Worm (Caenorhabditis elegans) whole organism, L3 larva: ENCODE results near the gene T10D4.1.
"Not testable (repeated sequence)": the region's sequence is repeated elsewhere in the genome, so short reads cannot be mapped to it uniquely, and the experiment has no call there.

Experiments
- R02D3.7 ChIP-seq: fragments of 150-350 bp; optimal IDR thresholded peaks from 2 replicates; lab custom pipeline; 2014; ENCODE audit warnings: missing biosample characterization, missing genetic modification characterization
- aly-2 ChIP-seq: fragments of 150-350 bp; optimal IDR thresholded peaks from 2 replicates; lab custom pipeline; 2014; ENCODE audit warnings: missing biosample characterization, missing genetic modification characterization
- ama-1 ChIP-seq: fragments of 150-350 bp; optimal IDR thresholded peaks from 2 replicates; lab custom pipeline; 2018
- ceh-9 ChIP-seq: sonication (generic microtip); optimal IDR thresholded peaks from 2 replicates; lab custom pipeline; 2018; ENCODE audit warnings: missing biosample characterization, missing genetic modification characterization
- egl-27 ChIP-seq: sonication (generic microtip); optimal IDR thresholded peaks from 4 replicates; lab custom pipeline; 2017; ENCODE audit warnings: missing biosample characterization, missing genetic modification reagents, missing genetic modification characterization
- elt-2 ChIP-seq: sonication (generic microtip); optimal IDR thresholded peaks from 2 replicates; lab custom pipeline; 2016; ENCODE audit warnings: missing genetic modification reagents, mild to moderate bottlenecking, missing genetic modification characterization, missing compliant biosample characterization
- eor-1 ChIP-seq, 2 experiments: fragments of 150-350 bp; optimal IDR thresholded peaks; 2 replicates each; lab custom pipeline; 2014 to 2018; ENCODE audit warnings: missing biosample characterization in 2 of 2, missing genetic modification characterization in 2 of 2
- fkh-10 ChIP-seq: sonication (generic microtip); optimal IDR thresholded peaks from 2 replicates; lab custom pipeline; 2017; ENCODE audit warnings: missing biosample characterization, missing genetic modification reagents, missing genetic modification characterization
- fos-1 ChIP-seq: fragments of 150-350 bp; optimal IDR thresholded peaks from 2 replicates; lab custom pipeline; 2014; ENCODE audit warnings: missing biosample characterization, missing genetic modification characterization
- hmg-11 ChIP-seq: sonication (generic microtip); optimal IDR thresholded peaks from 2 replicates; lab custom pipeline; 2016; ENCODE audit warnings: missing genetic modification characterization, missing compliant biosample characterization
- jun-1 ChIP-seq: fragments of 150-350 bp; optimal IDR thresholded peaks from 2 replicates; lab custom pipeline; 2014; ENCODE audit warnings: missing biosample characterization, missing genetic modification reagents, missing genetic modification characterization
- lin-39 ChIP-seq: fragments of 150-350 bp; optimal IDR thresholded peaks from 2 replicates; lab custom pipeline; 2018; ENCODE audit warnings: missing biosample characterization, missing genetic modification reagents, missing genetic modification characterization
- lsy-12 ChIP-seq: sonication (generic microtip); optimal IDR thresholded peaks from 2 replicates; lab custom pipeline; 2016; ENCODE audit warnings: mild to moderate bottlenecking, missing genetic modification characterization, missing compliant biosample characterization
- mdl-1 ChIP-seq: fragments of 150-350 bp; optimal IDR thresholded peaks from 2 replicates; lab custom pipeline; 2014; ENCODE audit warnings: missing biosample characterization, missing genetic modification characterization
- nfya-1 ChIP-seq: sonication (generic microtip); optimal IDR thresholded peaks from 2 replicates; lab custom pipeline; 2017; ENCODE audit warnings: missing genetic modification characterization, mild to moderate bottlenecking, missing compliant biosample characterization, antibody characterized with exemption, moderate library complexity; ENCODE audit not compliant: insufficient read depth
- nhr-11 ChIP-seq: fragments of 150-350 bp; optimal IDR thresholded peaks from 2 replicates; lab custom pipeline; 2014; ENCODE audit warnings: missing biosample characterization, missing genetic modification characterization
- nhr-23 ChIP-seq: fragments of 150-350 bp; optimal IDR thresholded peaks from 2 replicates; lab custom pipeline; 2014; ENCODE audit warnings: missing biosample characterization, missing genetic modification reagents, missing genetic modification characterization
- nhr-237 ChIP-seq: fragments of 150-350 bp; optimal IDR thresholded peaks from 2 replicates; lab custom pipeline; 2014; ENCODE audit warnings: missing biosample characterization, missing genetic modification characterization
- nhr-25 ChIP-seq: sonication (generic microtip); optimal IDR thresholded peaks from 2 replicates; lab custom pipeline; 2017; ENCODE audit warnings: missing biosample characterization, missing genetic modification characterization
- nhr-28 ChIP-seq: fragments of 150-350 bp; optimal IDR thresholded peaks from 2 replicates; lab custom pipeline; 2014; ENCODE audit warnings: missing biosample characterization, missing genetic modification characterization
- nhr-67 ChIP-seq: fragments of 150-350 bp; optimal IDR thresholded peaks from 2 replicates; lab custom pipeline; 2014; ENCODE audit warnings: missing biosample characterization, missing genetic modification characterization
- nhr-76 ChIP-seq: fragments of 150-350 bp; sonication (generic microtip); optimal IDR thresholded peaks from 5 replicates; lab custom pipeline; 2014; ENCODE audit warnings: missing biosample characterization, missing genetic modification characterization
- nhr-77 ChIP-seq: fragments of 150-350 bp; optimal IDR thresholded peaks from 2 replicates; lab custom pipeline; 2014; ENCODE audit warnings: missing biosample characterization, missing genetic modification characterization
- pqm-1 ChIP-seq: fragments of 150-350 bp; optimal IDR thresholded peaks from 2 replicates; lab custom pipeline; 2017; ENCODE audit warnings: missing biosample characterization, missing genetic modification characterization, inconsistent platforms
- sea-2 ChIP-seq: fragments of 150-350 bp; sonication (generic microtip); optimal IDR thresholded peaks from 4 replicates; lab custom pipeline; 2014; ENCODE audit warnings: missing biosample characterization, missing genetic modification reagents, missing genetic modification characterization
- skn-1 ChIP-seq: fragments of 150-350 bp; optimal IDR thresholded peaks from 2 replicates; lab custom pipeline; 2014; ENCODE audit warnings: missing biosample characterization, missing genetic modification characterization
- unc-39 ChIP-seq: sonication (generic microtip); optimal IDR thresholded peaks from 4 replicates; lab custom pipeline; 2017; ENCODE audit warnings: missing biosample characterization, missing genetic modification characterization
- unc-62 ChIP-seq: fragments of 150-350 bp; sonication (generic microtip); optimal IDR thresholded peaks from 4 replicates; lab custom pipeline; 2014; ENCODE audit warnings: missing biosample characterization, missing genetic modification reagents, missing genetic modification characterization
- ztf-11 ChIP-seq: fragments of 150-350 bp; optimal IDR thresholded peaks from 2 replicates; lab custom pipeline; 2014; ENCODE audit warnings: missing biosample characterization, missing genetic modification characterization
- ztf-4 ChIP-seq: fragments of 150-350 bp; optimal IDR thresholded peaks from 2 replicates; lab custom pipeline; 2014; ENCODE audit warnings: missing biosample characterization, missing genetic modification characterization

Gene T10D4.1

ce11 chrII:3135293-3135692, 14.6 kb upstream of the T10D4.1 start:
- TF ChIP-seq nhr-25 (tag; lab: Kevin White, UChicago) (no peak), pqm-1 (tag; lab: Kevin White, UChicago) (no peak), nfya-1 (tag; lab: Kevin White, UChicago) (no peak), jun-1 (tag; lab: Kevin White, UChicago) (no peak), unc-39 (tag; lab: Kevin White, UChicago) (no peak), ztf-11 (tag; lab: Kevin White, UChicago) (no peak), nhr-28 (no peak), nhr-23 (tag; lab: Kevin White, UChicago) (no peak), R02D3.7 (tag; lab: Kevin White, UChicago) (no peak), lin-39 (tag; lab: Kevin White, UChicago) (no peak), unc-62 (GFP tag; lab: Kevin White, UChicago) (no peak), sea-2 (GFP tag; lab: Kevin White, UChicago) (no peak), egl-27 (tag; lab: Kevin White, UChicago) (no peak), hmg-11 (tag; lab: Kevin White, UChicago) (no peak), fkh-10 (no peak), skn-1 (tag; lab: Kevin White, UChicago) (no peak), lsy-12 (tag; lab: Kevin White, UChicago) (no peak), nhr-67 (no peak)

ce11 chrII:3137804-3138203, 12.1 kb upstream of the T10D4.1 start, which contains the start of gene sri-54:
Gene sri-54, minus strand, starts transcription at chrII:3137904.
- no peak for TF ChIP-seq fkh-10
- TF ChIP-seq mdl-1 = no peak
- no peak for TF ChIP-seq ceh-9 (tag; lab: Kevin White, UChicago)
- no peak for TF ChIP-seq nhr-77 (tag; lab: Kevin White, UChicago)
- TF ChIP-seq ztf-4 = no peak

DNA sequence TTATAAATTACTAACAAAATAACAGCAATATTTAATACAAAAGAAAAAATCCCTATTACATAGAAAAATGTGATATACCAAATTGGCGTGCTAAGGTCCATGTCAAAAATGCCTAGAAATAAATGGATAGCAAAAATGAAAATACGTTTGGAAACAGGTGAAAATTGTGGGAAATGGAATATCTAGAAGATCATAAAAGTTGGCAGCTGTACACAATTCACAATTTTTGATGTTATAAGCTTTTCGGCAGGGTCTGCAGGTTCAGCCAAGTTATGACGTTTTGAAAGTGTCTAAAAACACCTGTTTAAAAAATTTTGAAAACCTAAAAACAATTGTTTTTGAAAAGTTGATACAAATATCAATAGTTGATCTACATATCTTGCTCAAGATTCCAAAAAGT, 7.1 kb upstream of the T10D4.1 start, which contains the start of gene sri-42:
Gene sri-42 (minus strand): TSS at position 101 of the 400 bp plus-strand sequence.
- not testable (repeated sequence) for TF ChIP-seq nhr-237 (tag; lab: Kevin White, UChicago); ztf-11 (tag; lab: Kevin White, UChicago); eor-1 (tag; optimal IDR thresholded peaks at IDR 0.05; lab: Kevin White, UChicago)
- TF ChIP-seq, all 47 proteins: peak for 0; not testable (repeated sequence) for 47

ce11 chrII:3144552-3144951, 5.4 kb upstream of the T10D4.1 start, which contains the start of gene sri-43:
Gene sri-43, minus strand, starts transcription at chrII:3144652.
- TF ChIP-seq sea-2 (GFP tag; lab: Kevin White, UChicago); egl-27 (tag; lab: Kevin White, UChicago); mdl-1: not testable (repeated sequence)

DNA sequence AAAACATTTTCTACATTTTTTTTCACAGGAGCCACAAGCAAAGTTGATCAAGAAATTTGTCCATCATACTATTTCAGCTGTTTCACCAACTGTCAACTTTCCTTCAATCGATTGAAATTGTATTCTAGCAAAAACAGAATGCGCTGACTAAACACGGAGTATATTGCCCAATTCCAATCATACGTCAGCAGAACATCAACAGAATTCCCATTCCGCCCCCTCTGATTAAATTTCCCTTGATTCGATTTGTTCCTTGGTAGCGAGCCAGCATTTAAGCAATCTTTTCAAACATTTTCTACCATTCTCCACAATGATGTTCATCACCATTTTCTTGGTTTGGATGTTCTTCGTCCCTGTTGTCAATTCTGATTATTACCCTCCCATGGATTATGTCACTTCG, 4.1 kb upstream of the T10D4.1 start, which contains the start of gene T10D4.15:
Gene T10D4.15 (plus strand): TSS at position 301 of the 400 bp plus-strand sequence.
- TF ChIP-seq elt-2 (tag; lab: Kevin White, UChicago) (no peak), ama-1 (lab: Kevin White, UChicago) (no peak), fkh-10 (no peak), nhr-11 (no peak)
- TF ChIP-seq, all 47 proteins: peak for 0

DNA sequence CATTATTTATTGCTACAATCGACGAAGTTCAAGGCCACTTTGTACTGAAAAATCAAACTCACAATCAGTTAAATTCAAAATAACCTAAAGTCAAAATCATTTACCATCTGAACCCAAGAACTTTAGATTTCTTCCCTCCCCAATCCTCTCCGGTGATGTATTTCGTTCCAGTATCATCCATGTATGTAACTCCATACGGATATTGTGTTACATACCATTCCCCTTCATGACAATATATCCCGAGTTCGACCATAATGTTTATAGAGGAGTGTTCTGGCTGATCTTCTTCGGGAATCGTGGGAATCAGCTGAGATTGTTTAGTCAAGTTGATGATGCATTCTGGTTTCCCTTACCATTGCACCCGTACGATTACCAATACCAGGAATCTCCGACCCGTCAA, 1.5 kb upstream of the T10D4.1 start:
- no peak for TF ChIP-seq ceh-9 (tag; lab: Kevin White, UChicago)
- no peak for TF ChIP-seq nhr-76 (tag; lab: Kevin White, UChicago)
- no peak for TF ChIP-seq fkh-10
- no peak for TF ChIP-seq aly-2 (tag; lab: Kevin White, UChicago)
- TF ChIP-seq pqm-1 (tag; lab: Kevin White, UChicago) = no peak
- no peak for TF ChIP-seq nhr-237 (tag; lab: Kevin White, UChicago)
- TF ChIP-seq fos-1 (tag; lab: Kevin White, UChicago) = no peak
- no peak for TF ChIP-seq hmg-11 (tag; lab: Kevin White, UChicago)
- no peak for TF ChIP-seq elt-2 (tag; lab: Kevin White, UChicago)
- no peak for TF ChIP-seq ama-1 (lab: Kevin White, UChicago)
- TF ChIP-seq nhr-25 (tag; lab: Kevin White, UChicago) = no peak
